Worm (Caenorhabditis elegans): ENCODE results near the gene C08E3.13.
"Not testable (repeated sequence)": the region's sequence is repeated elsewhere in the genome, so short reads cannot be mapped to it uniquely, and the experiment has no call there.

DNA sequence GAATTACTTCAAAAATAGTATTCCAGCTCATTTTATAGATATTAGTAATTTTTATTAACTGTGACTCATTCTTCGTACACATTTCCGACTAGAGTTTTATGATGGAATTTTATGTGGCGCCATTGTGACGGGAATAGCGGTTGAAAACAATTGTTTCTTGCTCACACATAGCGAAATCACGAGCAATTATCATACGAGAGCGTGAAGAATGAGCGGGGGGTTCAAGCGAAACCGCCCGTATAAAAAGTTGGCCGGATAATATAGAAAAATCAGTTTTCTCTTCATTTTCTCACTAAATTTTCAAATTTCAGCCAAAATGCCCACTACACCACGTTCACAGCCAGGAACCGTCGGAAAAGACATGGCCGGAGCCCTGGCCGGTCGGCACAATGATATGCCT lies 1.4 kb upstream of the C08E3.13 start, which contains the start of gene C08E3.1:
- not testable (repeated sequence) for TF ChIP-seq fkh-10 (GFP tag; optimal IDR thresholded peaks at IDR 0.05); pqm-1 (tag; optimal IDR thresholded peaks at IDR 0.05); nhr-12 (tag; optimal IDR thresholded peaks at IDR 0.05); mdl-1 (tag; optimal IDR thresholded peaks at IDR 0.05); R02D3.7 (tag; optimal IDR thresholded peaks at IDR 0.05); ama-1 (optimal IDR thresholded peaks at IDR 0.05)

All from whole organism, L3 larva.